Fruit fly (Drosophila melanogaster) whole organism, prepupa: ENCODE measurements around the gene Mur29B.

ENCODE experiments used
- CG34406 ChIP-seq: fragments of 200-800 bp; sonication (Bioruptor generic); optimal IDR thresholded peaks from 3 replicates; lab custom pipeline; 2016; ENCODE audit warnings: missing biosample characterization, missing genetic modification characterization
- CG6854 ChIP-seq: fragments of 200-800 bp; sonication (Bioruptor generic); optimal IDR thresholded peaks from 2 replicates; lab custom pipeline; 2017; ENCODE audit warnings: missing biosample characterization, mild to moderate bottlenecking, missing genetic modification characterization
- achi ChIP-seq: fragments of 200-800 bp; sonication (Bioruptor generic); optimal IDR thresholded peaks from 3 replicates; lab custom pipeline; 2016; ENCODE audit warnings: missing biosample characterization, missing genetic modification characterization

DNA sequence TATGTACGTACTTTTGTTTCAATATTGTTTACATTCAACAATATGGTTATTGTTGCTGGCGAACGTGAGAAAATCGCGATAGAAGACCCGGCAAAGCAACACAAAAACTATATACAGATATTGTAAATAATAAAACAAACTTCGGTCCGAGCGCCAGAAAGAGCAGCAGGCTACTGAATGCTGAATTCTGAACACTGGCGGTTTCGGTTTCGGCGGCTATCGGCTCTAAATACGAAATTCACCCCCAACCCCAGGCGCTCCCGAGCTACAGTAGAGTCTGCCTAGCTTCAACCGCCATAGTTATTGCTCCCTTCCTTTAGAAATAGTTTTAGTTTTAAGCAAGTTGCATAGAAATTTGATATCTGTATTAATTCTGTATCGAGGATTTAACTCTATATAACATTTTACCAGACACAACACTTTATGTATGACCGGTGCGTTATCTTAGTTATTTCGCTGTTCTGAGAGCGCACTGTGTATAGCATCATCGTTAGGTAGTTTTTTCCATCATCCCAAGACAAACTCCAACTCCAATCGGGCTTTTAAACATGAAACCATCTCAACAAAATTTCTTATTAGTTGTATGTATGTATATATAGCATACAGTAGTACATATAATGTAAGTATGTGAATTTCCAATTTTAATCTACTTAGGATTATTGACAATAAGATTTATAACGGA is 10.4 kb downstream of the Mur29B start, which contains the start of gene CG7627:
- TF ChIP-seq CG6854: no peak
- peak; percentile 51 for TF ChIP-seq CG34406 (GFP tag; lab: Kevin White, UChicago)
- peak; percentile 71 for TF ChIP-seq achi (GFP tag; lab: Kevin White, UChicago)
